Fruit fly (Drosophila melanogaster) whole organism, embryonic: ENCODE measurements around the gene crc.

Experiments used
- BEAF-32 ChIP-seq: fragments of 200-800 bp; sonication (Bioruptor generic); optimal IDR thresholded peaks from 3 replicates; lab custom pipeline; 2017; ENCODE audit warnings: missing biosample characterization, missing genetic modification characterization, mild to moderate bottlenecking, moderate library complexity, missing genetic modification reagents
- CG10979 ChIP-seq: fragments of 200-800 bp; sonication (Bioruptor generic); optimal IDR thresholded peaks from 2 replicates; lab custom pipeline; 2018; ENCODE audit warnings: missing biosample characterization, mild to moderate bottlenecking, missing genetic modification characterization, moderate library complexity
- CG11723 ChIP-seq: fragments of 200-800 bp; sonication (Bioruptor generic); optimal IDR thresholded peaks from 2 replicates; lab custom pipeline; 2017; ENCODE audit warnings: missing biosample characterization, mild to moderate bottlenecking, missing genetic modification characterization
- CG12299 ChIP-seq: fragments of 200-800 bp; sonication (Bioruptor generic); optimal IDR thresholded peaks from 2 replicates; lab custom pipeline; 2018; ENCODE audit warnings: missing biosample characterization, mild to moderate bottlenecking, missing genetic modification characterization
- CG13424 ChIP-seq: fragments of 200-800 bp; sonication (Bioruptor generic); optimal IDR thresholded peaks from 2 replicates; lab custom pipeline; 2019; ENCODE audit warnings: missing biosample characterization, mild to moderate bottlenecking, missing genetic modification characterization, moderate library complexity
- CG15696 ChIP-seq: fragments of 200-800 bp; sonication (Bioruptor generic); optimal IDR thresholded peaks from 2 replicates; lab custom pipeline; 2019; ENCODE audit warnings: missing biosample characterization, mild to moderate bottlenecking, missing genetic modification characterization, moderate library complexity
- CG1602 ChIP-seq: fragments of 200-800 bp; sonication (Bioruptor generic); optimal IDR thresholded peaks from 3 replicates; lab custom pipeline; 2016; ENCODE audit warnings: missing biosample characterization, missing genetic modification characterization
- CG17568 ChIP-seq: fragments of 200-800 bp; sonication (Bioruptor generic); optimal IDR thresholded peaks from 2 replicates; lab custom pipeline; 2018; ENCODE audit warnings: missing biosample characterization, mild to moderate bottlenecking, missing genetic modification characterization, moderate library complexity
- CG18262 ChIP-seq: fragments of 200-800 bp; optimal IDR thresholded peaks from 3 replicates; lab custom pipeline; 2019; ENCODE audit warnings: missing biosample characterization, mild to moderate bottlenecking, missing genetic modification characterization, moderate library complexity
- CG1832 ChIP-seq: fragments of 200-800 bp; sonication (Bioruptor generic); optimal IDR thresholded peaks from 2 replicates; lab custom pipeline; 2017; ENCODE audit warnings: missing biosample characterization, mild to moderate bottlenecking, missing genetic modification characterization, inconsistent platforms
- CG18599 ChIP-seq: fragments of 200-800 bp; sonication (Bioruptor generic); optimal IDR thresholded peaks from 3 replicates; lab custom pipeline; 2017; ENCODE audit warnings: missing biosample characterization, missing genetic modification characterization, mild to moderate bottlenecking, moderate library complexity, missing genetic modification reagents
- CG30403 ChIP-seq: fragments of 200-800 bp; sonication (Bioruptor generic); optimal IDR thresholded peaks from 3 replicates; lab custom pipeline; 2016; ENCODE audit warnings: missing biosample characterization, missing genetic modification characterization
- CG31365 ChIP-seq: fragments of 200-800 bp; sonication (Bioruptor generic); optimal IDR thresholded peaks from 2 replicates; lab custom pipeline; 2018; ENCODE audit warnings: missing biosample characterization, mild to moderate bottlenecking, missing genetic modification characterization
- CG32532 ChIP-seq: fragments of 200-800 bp; sonication (Bioruptor generic); IDR thresholded peaks from 2 replicates; pipeline ENCODE4 v1.3.6; 2022; ENCODE audit warnings: missing biosample characterization, missing genetic modification characterization
- CG4328 ChIP-seq: fragments of 200-800 bp; sonication (Bioruptor generic); optimal IDR thresholded peaks from 3 replicates; lab custom pipeline; 2017; ENCODE audit warnings: missing biosample characterization, missing genetic modification reagents, missing genetic modification characterization
- CG4360 ChIP-seq: fragments of 200-800 bp; sonication (Bioruptor generic); IDR thresholded peaks from 2 replicates; pipeline ENCODE4 v1.3.6; 2022; ENCODE audit warnings: missing biosample characterization, missing genetic modification characterization
- CG6813 ChIP-seq: fragments of 200-800 bp; sonication (Bioruptor generic); optimal IDR thresholded peaks from 2 replicates; lab custom pipeline; 2017; ENCODE audit warnings: missing biosample characterization, missing genetic modification characterization, mild to moderate bottlenecking, moderate library complexity, missing genetic modification reagents
- Chrac-16 ChIP-seq: fragments of 200-800 bp; sonication (Bioruptor generic); optimal IDR thresholded peaks from 3 replicates; lab custom pipeline; 2016; ENCODE audit warnings: missing biosample characterization, missing genetic modification characterization
- D19A ChIP-seq: fragments of 200-800 bp; optimal IDR thresholded peaks from 3 replicates; lab custom pipeline; 2019; ENCODE audit warnings: missing biosample characterization, mild to moderate bottlenecking, missing genetic modification characterization, moderate library complexity
- Dll ChIP-seq: fragments of 200-800 bp; sonication (Bioruptor generic); IDR thresholded peaks from 4 replicates; pipeline ENCODE4 v1.3.6; 2022; ENCODE audit warnings: missing biosample characterization, missing genetic modification characterization; ENCODE audit not compliant: partially characterized antibody
- E2f2 ChIP-seq: fragments of 200-800 bp; sonication (Bioruptor generic); IDR thresholded peaks from 2 replicates; pipeline ENCODE4 v1.3.6; 2022; ENCODE audit warnings: missing biosample characterization, missing genetic modification characterization
- Fer3 ChIP-seq: fragments of 200-800 bp; sonication (Bioruptor generic); optimal IDR thresholded peaks from 2 replicates; lab custom pipeline; 2018; ENCODE audit warnings: missing biosample characterization, mild to moderate bottlenecking, missing genetic modification characterization, moderate library complexity
- HLHmδ ChIP-seq: fragments of 200-800 bp; sonication (Bioruptor generic); optimal IDR thresholded peaks from 2 replicates; lab custom pipeline; 2018; ENCODE audit warnings: missing biosample characterization, mild to moderate bottlenecking, missing genetic modification characterization, moderate library complexity
- Jarid2 ChIP-seq: fragments of 200-800 bp; sonication (Bioruptor generic); optimal IDR thresholded peaks from 3 replicates; lab custom pipeline; 2017; ENCODE audit warnings: mild to moderate bottlenecking, missing biosample characterization, missing genetic modification reagents, missing genetic modification characterization
- Lim3 ChIP-seq: fragments of 200-800 bp; sonication (Bioruptor generic); IDR thresholded peaks from 2 replicates; pipeline ENCODE4 v1.3.6; 2022; ENCODE audit warnings: missing biosample characterization, missing genetic modification characterization
- Meics ChIP-seq: fragments of 200-800 bp; sonication (Bioruptor generic); optimal IDR thresholded peaks from 2 replicates; lab custom pipeline; 2017; ENCODE audit warnings: missing biosample characterization, mild to moderate bottlenecking, missing genetic modification characterization
- Opbp ChIP-seq: fragments of 200-800 bp; sonication (Bioruptor generic); IDR thresholded peaks from 3 replicates; pipeline ENCODE4 v1.3.6; 2022; ENCODE audit warnings: missing biosample characterization, missing genetic modification characterization; ENCODE audit not compliant: partially characterized antibody
- Optix ChIP-seq: fragments of 200-800 bp; sonication (Bioruptor generic); IDR thresholded peaks from 3 replicates; pipeline ENCODE4 v1.3.6; 2022; ENCODE audit warnings: missing biosample characterization, missing genetic modification characterization
- Sry-β ChIP-seq: fragments of 200-800 bp; sonication (Bioruptor generic); optimal IDR thresholded peaks from 2 replicates; lab custom pipeline; 2018; ENCODE audit warnings: missing biosample characterization, mild to moderate bottlenecking, missing genetic modification characterization, moderate library complexity
- amos ChIP-seq: fragments of 200-800 bp; sonication (Bioruptor generic); IDR thresholded peaks from 2 replicates; pipeline ENCODE4 v1.3.6; 2022; ENCODE audit warnings: missing biosample characterization, missing genetic modification characterization; ENCODE audit not compliant: partially characterized antibody
- az2 ChIP-seq: fragments of 200-800 bp; sonication (Bioruptor generic); optimal IDR thresholded peaks from 3 replicates; lab custom pipeline; 2016; ENCODE audit warnings: missing biosample characterization, missing genetic modification characterization
- cg ChIP-seq: fragments of 200-800 bp; sonication (Bioruptor generic); optimal IDR thresholded peaks from 3 replicates; lab custom pipeline; 2019; ENCODE audit warnings: missing biosample characterization, mild to moderate bottlenecking, missing genetic modification characterization, moderate library complexity
- dpn ChIP-seq, 2 experiments: fragments of 200-800 bp; sonication (Bioruptor generic); optimal IDR thresholded peaks; 3 replicates each; lab custom pipeline; 2016; ENCODE audit warnings: missing biosample characterization in 2 of 2, missing genetic modification characterization in 2 of 2
- fd3F ChIP-seq: fragments of 200-800 bp; sonication (Bioruptor generic); optimal IDR thresholded peaks from 2 replicates; lab custom pipeline; 2018; ENCODE audit warnings: missing biosample characterization, mild to moderate bottlenecking, missing genetic modification characterization, moderate library complexity
- fd96Cb ChIP-seq: fragments of 200-800 bp; sonication (Bioruptor generic); optimal IDR thresholded peaks from 2 replicates; lab custom pipeline; 2018; ENCODE audit warnings: missing biosample characterization, mild to moderate bottlenecking, missing genetic modification characterization, moderate library complexity
- grau ChIP-seq: fragments of 200-800 bp; optimal IDR thresholded peaks from 3 replicates; lab custom pipeline; 2019; ENCODE audit warnings: missing biosample characterization, mild to moderate bottlenecking, missing genetic modification characterization, moderate library complexity
- ind ChIP-seq: fragments of 200-800 bp; sonication (Bioruptor generic); optimal IDR thresholded peaks from 3 replicates; lab custom pipeline; 2016; ENCODE audit warnings: missing biosample characterization, missing genetic modification characterization
- odd ChIP-seq: fragments of 200-800 bp; sonication (Bioruptor generic); optimal IDR thresholded peaks from 2 replicates; lab custom pipeline; 2017; ENCODE audit warnings: missing biosample characterization, mild to moderate bottlenecking, missing genetic modification characterization
- otp ChIP-seq: fragments of 200-800 bp; sonication (Bioruptor generic); IDR thresholded peaks from 3 replicates; pipeline ENCODE4, ENCODE4 v1.3.6; 2022; ENCODE audit warnings: missing biosample characterization, missing genetic modification characterization
- phol ChIP-seq: fragments of 200-800 bp; sonication (Bioruptor generic); optimal IDR thresholded peaks from 3 replicates; lab custom pipeline; 2018; ENCODE audit warnings: missing biosample characterization, mild to moderate bottlenecking, missing genetic modification characterization, moderate library complexity
- pzg ChIP-seq: fragments of 200-800 bp; sonication (Bioruptor generic); optimal IDR thresholded peaks from 3 replicates; lab custom pipeline; 2018; ENCODE audit warnings: missing biosample characterization, mild to moderate bottlenecking, missing genetic modification characterization, moderate library complexity
- repo ChIP-seq: fragments of 200-800 bp; sonication (Bioruptor generic); optimal IDR thresholded peaks from 2 replicates; lab custom pipeline; 2016; ENCODE audit warnings: missing biosample characterization, missing genetic modification characterization
- seq ChIP-seq: fragments of 200-800 bp; sonication (Bioruptor generic); IDR thresholded peaks from 2 replicates; pipeline ENCODE4 v1.3.6; 2022; ENCODE audit warnings: missing biosample characterization, missing genetic modification characterization
- sr ChIP-seq: fragments of 200-800 bp; sonication (Bioruptor generic); IDR thresholded peaks from 3 replicates; pipeline ENCODE4 v1.3.6; 2022; ENCODE audit warnings: missing biosample characterization, missing genetic modification characterization
- stwl ChIP-seq: fragments of 200-800 bp; sonication (Bioruptor generic); optimal IDR thresholded peaks from 3 replicates; lab custom pipeline; 2018; ENCODE audit warnings: missing biosample characterization, mild to moderate bottlenecking, missing genetic modification characterization, moderate library complexity
- tgo ChIP-seq: fragments of 200-800 bp; sonication (Bioruptor generic); IDR thresholded peaks from 3 replicates; pipeline ENCODE4 v1.3.6; 2022; ENCODE audit warnings: missing biosample characterization, missing genetic modification characterization
- tio ChIP-seq: fragments of 200-800 bp; sonication (Bioruptor generic); optimal IDR thresholded peaks from 2 replicates; lab custom pipeline; 2017; ENCODE audit warnings: missing biosample characterization, missing genetic modification characterization, inconsistent platforms
- zen ChIP-seq: fragments of 200-800 bp; sonication (Bioruptor generic); optimal IDR thresholded peaks from 3 replicates; lab custom pipeline; 2018; ENCODE audit warnings: missing biosample characterization, mild to moderate bottlenecking, missing genetic modification characterization, moderate library complexity

crc gene

DNA sequence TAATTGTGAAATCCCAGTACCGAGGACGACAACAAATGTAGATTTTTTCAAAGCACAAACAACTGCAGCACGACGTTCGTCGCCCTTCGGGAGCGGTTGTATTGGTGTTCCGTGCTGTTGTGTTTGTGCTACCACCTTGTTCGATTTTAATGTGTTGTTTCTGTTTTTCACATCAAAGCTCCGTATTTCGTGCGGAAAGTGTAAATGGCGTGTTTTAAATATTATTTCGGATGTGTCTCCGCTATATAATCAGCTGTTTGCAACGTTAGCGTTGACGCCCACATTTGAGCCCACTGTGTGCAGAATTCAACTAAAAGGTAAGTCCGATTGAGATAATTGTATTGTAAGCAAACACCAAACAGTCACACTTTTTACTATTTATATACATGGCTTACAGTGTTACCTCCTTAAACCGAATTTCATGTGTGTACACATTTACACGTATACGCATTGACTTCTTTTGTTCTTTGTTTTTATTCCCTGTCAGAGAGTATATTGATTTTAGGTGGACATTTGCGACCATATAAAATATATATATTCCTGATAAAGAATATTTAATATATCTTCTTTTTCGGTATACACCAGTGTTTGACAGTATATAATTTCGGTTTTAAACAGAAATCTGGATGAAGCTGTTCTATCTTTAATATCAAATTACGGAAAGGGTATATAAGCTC, 47.1 kb upstream of the crc start (continued):
- TF ChIP-seq fd3F (GFP tag; lab: Kevin White, UChicago) (peak; percentile 3), Lim3 (GFP tag; lab: Robert Waterston, UW) (no peak), tgo (GFP tag; lab: Robert Waterston, UW) (peak; percentile 41), Dll (GFP tag; lab: Robert Waterston, UW) (no peak), Meics (GFP tag; lab: Kevin White, UChicago) (peak; percentile 39), CG11723 (GFP tag; lab: Kevin White, UChicago) (peak; percentile 10), CG18599 (GFP tag; lab: Kevin White, UChicago) (no peak), dpn (GFP tag; optimal IDR thresholded peaks at IDR 0.05; lab: Kevin White, UChicago) (peak in 1 of 2 experiments; percentile 25), ind (GFP tag; lab: Kevin White, UChicago) (peak; percentile 29), Fer3 (tag; lab: Kevin White, UChicago) (no peak), sr (GFP tag; lab: Robert Waterston, UW) (no peak), CG13424 (tag; lab: Kevin White, UChicago) (peak; percentile 6), CG10979 (tag; lab: Kevin White, UChicago) (peak; percentile 44), CG15696 (tag; lab: Kevin White, UChicago) (peak; percentile 22), repo (no peak), Jarid2 (GFP tag; lab: Kevin White, UChicago) (no peak), zen (tag; lab: Kevin White, UChicago) (peak; percentile 24), CG1832 (no peak), CG4328 (GFP tag; lab: Kevin White, UChicago) (peak; percentile 13), amos (GFP tag; lab: Robert Waterston, UW) (no peak), HLHmδ (GFP tag; lab: Kevin White, UChicago) (no peak), E2f2 (peak; percentile 14; the same call in 1 of the 2 replicates), tio (GFP tag; lab: Kevin White, UChicago) (peak; percentile 12), CG17568 (GFP tag; lab: Kevin White, UChicago) (peak; percentile 12), stwl (peak; percentile 38), CG18262 (peak; percentile 52), Optix (no peak), CG1602 (GFP tag; lab: Kevin White, UChicago) (peak; percentile 5), CG32532 (GFP tag; lab: Robert Waterston, UW) (0 out of 2 replicates have a peak, but pooled peaks have one; percentile 14), fd96Cb (tag; lab: Kevin White, UChicago) (peak; percentile 22), CG31365 (tag; lab: Kevin White, UChicago) (no peak), seq (GFP tag; lab: Robert Waterston, UW) (0 out of 2 replicates have a peak, but pooled peaks have one; percentile 22), otp (no peak), cg (GFP tag; lab: Kevin White, UChicago) (peak; percentile 54), phol (tag; lab: Kevin White, UChicago) (peak; percentile 29), Sry-β (GFP tag; lab: Kevin White, UChicago) (no peak), BEAF-32 (peak; percentile 9), D19A (peak; percentile 92), CG4360 (GFP tag; lab: Robert Waterston, UW) (no peak), az2 (GFP tag; lab: Kevin White, UChicago) (peak; percentile 36), CG12299 (no peak), CG6813 (GFP tag; lab: Kevin White, UChicago) (peak; percentile 23), odd (peak; percentile 24), Chrac-16 (GFP tag; lab: Kevin White, UChicago) (peak; percentile 45), CG30403 (GFP tag; lab: Kevin White, UChicago) (peak; percentile 5), pzg (GFP tag; lab: Kevin White, UChicago) (peak; percentile 21), grau (tag; lab: Kevin White, UChicago) (peak; percentile 93), Opbp (GFP tag; lab: Robert Waterston, UW) (no peak)
